Fruit fly (Drosophila melanogaster): ENCODE measurements around the gene Ubx.

Gene Ubx

dm6 chr3R:16704226-16704625 is 30.0 kb downstream of the Ubx start (continued):
- TF ChIP-seq lola (GFP tag; optimal IDR thresholded peaks at IDR 0.05), result peak in 1 of 3 experiments; percentile 25
- peak; percentile 20 for TF ChIP-seq ewg (GFP tag; optimal IDR thresholded peaks at IDR 0.05)
- TF ChIP-seq Opbp (GFP tag; IDR thresholded peaks at IDR 0.05; ENCODE audit: partially characterized antibody), result no peak
- TF ChIP-seq ems (GFP tag; optimal IDR thresholded peaks at IDR 0.05), result no peak
- no peak for TF ChIP-seq CG43689 (GFP tag; IDR thresholded peaks at IDR 0.05)
- no peak for TF ChIP-seq scrt (GFP tag; optimal IDR thresholded peaks at IDR 0.05)
- no peak for TF ChIP-seq rib (GFP tag; IDR thresholded peaks at IDR 0.05)
- no peak for TF ChIP-seq pnt (GFP tag; optimal IDR thresholded peaks at IDR 0.05)
- TF ChIP-seq CG14667 (GFP tag; IDR thresholded peaks at IDR 0.05), result no peak
- TF ChIP-seq dati (GFP tag; IDR thresholded peaks at IDR 0.05), result no peak
- TF ChIP-seq run (tag; optimal IDR thresholded peaks at IDR 0.05), result no peak
- TF ChIP-seq CG12236 (GFP tag; optimal IDR thresholded peaks at IDR 0.05), result no peak
- TF ChIP-seq Vsx1 (GFP tag; optimal IDR thresholded peaks at IDR 0.05), result no peak
- TF ChIP-seq CG1233 (GFP tag; optimal IDR thresholded peaks at IDR 0.05), result no peak
- TF ChIP-seq Hr39 (optimal IDR thresholded peaks at IDR 0.05), result no peak
- no peak for TF ChIP-seq br (optimal IDR thresholded peaks at IDR 0.05)
- TF ChIP-seq HHEX (GFP tag; optimal IDR thresholded peaks at IDR 0.05), result peak; percentile 4
- peak; percentile 61; the same call in 2 of the 3 replicates for TF ChIP-seq zfh1 (GFP tag; IDR thresholded peaks at IDR 0.05)
- TF ChIP-seq CG4282 (GFP tag; optimal IDR thresholded peaks at IDR 0.05), result no peak
- TF ChIP-seq CG17328 (GFP tag; IDR thresholded peaks at IDR 0.05), result peak; percentile 46; the same call in 1 of the 2 replicates
- 0 out of 2 replicates have a peak, but pooled peaks have one; percentile 20 for TF ChIP-seq ap (GFP tag; IDR thresholded peaks at IDR 0.05)
- TF ChIP-seq CG4730 (GFP tag; IDR thresholded peaks at IDR 0.05), result peak; percentile 48; the same call in 1 of the 2 replicates
- no peak for TF ChIP-seq org-1 (GFP tag; optimal IDR thresholded peaks at IDR 0.05)
- TF ChIP-seq CG14710 (tag; optimal IDR thresholded peaks at IDR 0.05), result no peak
- TF ChIP-seq HLH4C (GFP tag; IDR thresholded peaks at IDR 0.05; ENCODE audit: partially characterized antibody), result no peak
- TF ChIP-seq CG14014 (GFP tag; IDR thresholded peaks at IDR 0.05), result 0 out of 2 replicates have a peak, but pooled peaks have one; percentile 24
- peak; percentile 45 for TF ChIP-seq CoRest (tag; optimal IDR thresholded peaks at IDR 0.05)
- TF ChIP-seq pzg (GFP tag; optimal IDR thresholded peaks at IDR 0.05), result no peak
- TF ChIP-seq mam (GFP tag; optimal IDR thresholded peaks at IDR 0.05), result peak; percentile 50
- peak; percentile 27 for TF ChIP-seq CG12659 (GFP tag; optimal IDR thresholded peaks at IDR 0.05)
- TF ChIP-seq sens-2 (GFP tag; IDR thresholded peaks at IDR 0.05), result no peak
- TF ChIP-seq GATAe (GFP tag; conservative IDR thresholded peaks at IDR 0.05), result no peak; the same call in 1 of the 2 replicates
- TF ChIP-seq sisA (GFP tag; IDR thresholded peaks at IDR 0.05), result peak; percentile 57; the same call in 1 of the 2 replicates
- TF ChIP-seq Deaf1 (tag; optimal IDR thresholded peaks at IDR 0.05), result no peak
- TF ChIP-seq bowl (GFP tag; IDR thresholded peaks at IDR 0.05), result no peak
- TF ChIP-seq Dfd (GFP tag; optimal IDR thresholded peaks at IDR 0.05), result no peak
- peak; percentile 68 for TF ChIP-seq gem (tag; optimal IDR thresholded peaks at IDR 0.05)
- peak; percentile 60 for TF ChIP-seq Xbp1 (GFP tag; optimal IDR thresholded peaks at IDR 0.05)
- TF ChIP-seq CG9797 (GFP tag; optimal IDR thresholded peaks at IDR 0.05), result no peak
- 0 out of 2 replicates have a peak, but pooled peaks have one; percentile 24 for TF ChIP-seq ssp (GFP tag; IDR thresholded peaks at IDR 0.05)
- peak; percentile 43 for TF ChIP-seq CG12391 (tag; optimal IDR thresholded peaks at IDR 0.05)
- TF ChIP-seq ab (GFP tag; optimal IDR thresholded peaks at IDR 0.05), result no peak
- no peak for TF ChIP-seq CG18011 (GFP tag; optimal IDR thresholded peaks at IDR 0.05)
- no peak for TF ChIP-seq CG13287 (GFP tag; IDR thresholded peaks at IDR 0.05; ENCODE audit: partially characterized antibody)
- TF ChIP-seq eve (GFP tag; optimal IDR thresholded peaks at IDR 0.05), result no peak
- peak; percentile 90 for TF ChIP-seq Med (GFP tag)
- no peak for TF ChIP-seq Myb (GFP tag; optimal IDR thresholded peaks at IDR 0.05)
- TF ChIP-seq unpg (GFP tag; optimal IDR thresholded peaks at IDR 0.05), result peak; percentile 54
- TF ChIP-seq tx (GFP tag; optimal IDR thresholded peaks at IDR 0.05), result peak; percentile 8
- no peak for TF ChIP-seq Abd-B (GFP tag; optimal IDR thresholded peaks at IDR 0.05)
- no peak for TF ChIP-seq gro (GFP tag; optimal IDR thresholded peaks at IDR 0.05)
- no peak for TF ChIP-seq maf-S (GFP tag; optimal IDR thresholded peaks at IDR 0.05)

All from whole organism, embryonic.